Fruit fly (Drosophila melanogaster): ENCODE data around the gene RasGAP1.

DNA sequence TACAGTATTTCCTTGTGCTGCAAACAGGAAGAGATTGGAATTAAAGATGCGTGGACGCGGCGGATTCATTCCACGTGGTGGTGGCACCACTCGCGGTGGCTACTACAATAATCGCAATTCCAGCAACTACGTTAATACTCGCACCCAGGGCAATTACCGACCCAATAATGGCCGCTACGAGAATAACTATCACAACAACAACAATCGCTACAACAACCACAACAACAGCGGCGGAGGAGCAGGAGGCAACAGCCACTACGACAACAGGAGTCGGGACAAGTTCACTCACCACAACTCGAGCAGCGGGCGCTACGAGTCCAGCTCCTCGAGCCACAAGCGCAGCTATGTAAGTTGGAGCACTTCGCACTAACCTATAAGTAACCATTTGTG lies 10.0 kb upstream of the RasGAP1 start:
- TF ChIP-seq D19A (tag; optimal IDR thresholded peaks at IDR 0.05) (no peak), cad (GFP tag; optimal IDR thresholded peaks at IDR 0.05) (no peak), Camta (GFP tag; optimal IDR thresholded peaks at IDR 0.05) (no peak), Sox102F (GFP tag; optimal IDR thresholded peaks at IDR 0.05) (no peak), CG31388 (GFP tag; optimal IDR thresholded peaks at IDR 0.05) (no peak), pan (optimal IDR thresholded peaks at IDR 0.05) (no peak), pan (GFP tag; optimal IDR thresholded peaks at IDR 0.05 in 1 of 2, IDR thresholded peaks at IDR 0.05 in 1 of 2) (no peak), trh (GFP tag; optimal IDR thresholded peaks at IDR 0.05) (no peak), CG3163 (GFP tag; optimal IDR thresholded peaks at IDR 0.05) (no peak), Myb (GFP tag; optimal IDR thresholded peaks at IDR 0.05) (no peak)

All from whole organism, embryonic.